Fruit fly (Drosophila melanogaster): Measurements from ENCODE around the gene Vha100-5.

DNA sequence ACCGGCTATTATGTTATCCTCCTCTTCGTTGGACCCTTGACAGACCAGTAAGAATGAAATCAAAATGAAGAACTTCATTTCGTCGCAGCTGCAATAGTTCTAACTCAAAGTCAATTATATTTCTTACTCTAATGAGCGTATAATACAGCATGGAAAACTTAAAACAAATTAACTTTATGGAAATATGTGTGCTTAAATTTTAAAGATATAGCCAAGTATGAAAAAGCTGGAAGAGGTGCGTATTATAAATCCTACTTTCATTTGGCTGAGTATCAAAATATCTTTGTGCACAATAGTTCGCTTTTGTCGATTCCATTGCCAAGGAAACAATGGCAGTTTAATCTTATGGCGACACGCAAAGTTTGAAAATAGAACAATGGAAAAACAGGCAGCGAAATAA, 15.7 kb downstream of the Vha100-5 start, which contains the start of gene Sfp33A1:
- TF ChIP-seq CG6854 (GFP tag; optimal IDR thresholded peaks at IDR 0.05) (no peak), OdsH (GFP tag; optimal IDR thresholded peaks at IDR 0.05) (no peak), fkh (GFP tag; optimal IDR thresholded peaks at IDR 0.05) (no peak), Met (GFP tag; optimal IDR thresholded peaks at IDR 0.05) (no peak), ss (GFP tag; optimal IDR thresholded peaks at IDR 0.05) (no peak), CG4318 (GFP tag; optimal IDR thresholded peaks at IDR 0.05) (no peak), CG3032 (tag; optimal IDR thresholded peaks at IDR 0.05) (no peak), lz (GFP tag; optimal IDR thresholded peaks at IDR 0.05) (no peak), fd59A (GFP tag; optimal IDR thresholded peaks at IDR 0.05) (no peak)

Measured in whole organism, prepupa.